Fruit fly (Drosophila melanogaster) whole organism, prepupa: ENCODE data around the gene Ir7e.

ENCODE experiments used
- CG6854 ChIP-seq: fragments of 200-800 bp; sonication (Bioruptor generic); optimal IDR thresholded peaks from 2 replicates; lab custom pipeline; 2017; ENCODE audit warnings: missing biosample characterization, mild to moderate bottlenecking, missing genetic modification characterization
- CG8632 ChIP-seq: fragments of 200-800 bp; sonication (Bioruptor generic); optimal IDR thresholded peaks from 3 replicates; lab custom pipeline; 2016; ENCODE audit warnings: missing biosample characterization, missing genetic modification characterization
- CG9139 ChIP-seq: fragments of 200-800 bp; sonication (Bioruptor generic); optimal IDR thresholded peaks from 3 replicates; lab custom pipeline; 2017; ENCODE audit warnings: missing biosample characterization, mild to moderate bottlenecking, missing genetic modification characterization
- Ets96B ChIP-seq: fragments of 200-800 bp; optimal IDR thresholded peaks from 2 replicates; lab custom pipeline; 2019; ENCODE audit warnings: missing biosample characterization, mild to moderate bottlenecking, missing genetic modification characterization, moderate library complexity
- Gug ChIP-seq: fragments of 200-800 bp; sonication (Bioruptor generic); IDR thresholded peaks from 2 replicates; pipeline ENCODE4 v1.3.6; 2022; ENCODE audit warnings: missing biosample characterization, missing genetic modification characterization
- Hr38 ChIP-seq: sonication (Bioruptor generic); optimal IDR thresholded peaks from 2 replicates; lab custom pipeline; 2016; ENCODE audit warnings: missing biosample characterization, missing genetic modification characterization
- Lpt ChIP-seq: fragments of 200-800 bp; sonication (Bioruptor generic); optimal IDR thresholded peaks from 3 replicates; lab custom pipeline; 2016; ENCODE audit warnings: missing biosample characterization, missing genetic modification characterization
- OdsH ChIP-seq: fragments of 200-800 bp; sonication (Bioruptor generic); optimal IDR thresholded peaks from 3 replicates; lab custom pipeline; 2016; ENCODE audit warnings: missing biosample characterization, missing genetic modification characterization
- Smox ChIP-seq: fragments of 200-800 bp; sonication (Bioruptor generic); optimal IDR thresholded peaks from 3 replicates; lab custom pipeline; 2016; ENCODE audit warnings: missing biosample characterization, missing genetic modification characterization
- Sox102F ChIP-seq: fragments of 200-800 bp; sonication (Bioruptor generic); optimal IDR thresholded peaks from 2 replicates; lab custom pipeline; 2016; ENCODE audit warnings: missing biosample characterization, mild to moderate bottlenecking, missing genetic modification characterization
- Sox15 ChIP-seq: fragments of 200-800 bp; sonication (Bioruptor generic); optimal IDR thresholded peaks from 3 replicates; lab custom pipeline; 2016; ENCODE audit warnings: missing biosample characterization, missing genetic modification characterization
- lz ChIP-seq: fragments of 200-800 bp; sonication (Bioruptor generic); optimal IDR thresholded peaks from 3 replicates; lab custom pipeline; 2016; ENCODE audit warnings: missing biosample characterization, missing genetic modification characterization
- topi ChIP-seq: fragments of 200-800 bp; sonication (Bioruptor generic); optimal IDR thresholded peaks from 3 replicates; lab custom pipeline; 2016; ENCODE audit warnings: missing biosample characterization, missing genetic modification characterization

- TF ChIP-seq Lpt (GFP tag; lab: Kevin White, UChicago) (no peak), CG8632 (no peak), Sox102F (GFP tag; lab: Kevin White, UChicago) (no peak), Hr38 (no peak), lz (GFP tag; lab: Kevin White, UChicago) (no peak), CG6854 (no peak), OdsH (GFP tag; lab: Kevin White, UChicago) (no peak), Gug (GFP tag; lab: Robert Waterston, UW) (no peak), Ets96B (no peak), topi (GFP tag; lab: Kevin White, UChicago) (no peak), Sox15 (GFP tag; lab: Kevin White, UChicago) (no peak), CG9139 (no peak), Smox (GFP tag; lab: Kevin White, UChicago) (no peak)
These were observed 14.6 kb downstream of the Ir7e start, which contains the start of gene Ir7b for dm6 chrX:7866868-7867267.
